Fruit fly (Drosophila melanogaster) whole organism, wandering third instar larva: ENCODE results near the gene CG6026.

Source experiments
- Hr78 ChIP-seq: fragments of >200 bp; optimal IDR thresholded peaks from 2 replicates; lab custom pipeline; 2017; ENCODE audit warnings: missing biosample characterization, missing genetic modification characterization
- Hr83 ChIP-seq: fragments of 200-300 bp; sonication (Bioruptor generic); optimal IDR thresholded peaks from 2 replicates; lab custom pipeline; 2016; ENCODE audit warnings: missing biosample characterization, mild to moderate bottlenecking, missing genetic modification characterization, moderate library complexity; ENCODE audit not compliant: poor library complexity, severe bottlenecking
- Rel ChIP-seq, 2 experiments: fragments of 200-800 bp; sonication (Bioruptor generic) in 1 of 2; optimal IDR thresholded peaks; 2 replicates in 1 of 2; 3 replicates in 1 of 2; lab custom pipeline; 2016 to 2019; ENCODE audit warnings: mild to moderate bottlenecking in 2 of 2, missing biosample characterization in 2 of 2, missing genetic modification characterization in 2 of 2, moderate library complexity in 1 of 2
- dsf ChIP-seq: sonication (Bioruptor generic); optimal IDR thresholded peaks from 2 replicates; lab custom pipeline; 2016; ENCODE audit warnings: missing biosample characterization, missing genetic modification characterization, borderline replicate concordance
- pan ChIP-seq: fragments of >200 bp; optimal IDR thresholded peaks from 2 replicates; lab custom pipeline; 2017
- psq ChIP-seq: fragments of 200-800 bp; sonication (Bioruptor generic); optimal IDR thresholded peaks from 3 replicates; lab custom pipeline; 2017; ENCODE audit warnings: missing biosample characterization, mild to moderate bottlenecking, missing genetic modification characterization, moderate library complexity

dm6 chr3R:19052475-19052874 is 19.1 kb downstream of the CG6026 start:
- no peak for TF ChIP-seq psq (GFP tag; lab: Kevin White, UChicago)
- no peak for TF ChIP-seq Rel (GFP tag; optimal IDR thresholded peaks at IDR 0.05; lab: Kevin White, UChicago)
- no peak for TF ChIP-seq Rel (tag; optimal IDR thresholded peaks at IDR 0.05; lab: Kevin White, UChicago)
- TF ChIP-seq Hr78 (GFP tag; lab: Kevin White, UChicago) = no peak
- no peak for TF ChIP-seq dsf
- TF ChIP-seq Hr83 (GFP tag; lab: Kevin White, UChicago) = no peak
- no peak for TF ChIP-seq pan (lab: Kevin White, UChicago)
